Worm (Caenorhabditis elegans): Measurements from ENCODE around the gene pdhk-2.

DNA sequence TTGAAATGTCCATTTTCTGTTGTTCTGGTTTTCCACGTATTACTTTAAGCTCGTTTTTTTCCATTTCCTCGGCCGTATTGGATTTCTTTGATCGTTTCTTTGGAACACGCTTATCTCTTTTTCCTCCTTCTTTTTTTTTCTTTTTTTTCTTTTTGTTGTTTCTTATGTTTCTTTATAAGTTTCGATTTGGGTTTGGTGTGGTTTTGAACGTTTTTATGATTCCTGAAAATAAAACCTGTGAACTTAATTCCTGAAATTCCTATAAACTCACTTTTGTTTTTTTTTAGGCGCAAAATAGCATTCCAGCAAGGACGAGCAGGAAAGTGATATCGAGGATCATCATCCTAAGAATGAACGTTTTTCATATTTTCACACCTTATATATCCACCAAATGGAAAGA, 29.9 kb upstream of the pdhk-2 start, which contains the start of gene K02D10.2:
- no peak for TF ChIP-seq mdl-1 (tag; optimal IDR thresholded peaks at IDR 0.05)
- TF ChIP-seq R02D3.7 (tag; optimal IDR thresholded peaks at IDR 0.05): no peak
- TF ChIP-seq mml-1 (tag; optimal IDR thresholded peaks at IDR 0.05): no peak
- no peak for TF ChIP-seq unc-39 (tag; optimal IDR thresholded peaks at IDR 0.05)
- no peak for TF ChIP-seq pha-4 (tag; optimal IDR thresholded peaks at IDR 0.05)
- TF ChIP-seq skn-1 (tag; optimal IDR thresholded peaks at IDR 0.05): no peak
- no peak for TF ChIP-seq nfya-1 (tag; optimal IDR thresholded peaks at IDR 0.05; ENCODE audit: insufficient read depth)
- TF ChIP-seq nhr-77 (tag; optimal IDR thresholded peaks at IDR 0.05): no peak
- TF ChIP-seq ama-1 (optimal IDR thresholded peaks at IDR 0.05): no peak
- TF ChIP-seq elt-1 (tag; optimal IDR thresholded peaks at IDR 0.05): no peak
- TF ChIP-seq pqm-1 (tag; optimal IDR thresholded peaks at IDR 0.05): no peak
- TF ChIP-seq nhr-12 (tag; optimal IDR thresholded peaks at IDR 0.05): no peak
- no peak for TF ChIP-seq sea-2 (GFP tag; optimal IDR thresholded peaks at IDR 0.05)

Data from whole organism, L3 larva.